Fruit fly (Drosophila melanogaster) whole organism, wandering third instar larva: ENCODE measurements around the gene Ythdf.

Experiments used
- Abd-B ChIP-seq: fragments of >200 bp; optimal IDR thresholded peaks from 2 replicates; lab custom pipeline; 2017; ENCODE audit warnings: missing biosample characterization, missing genetic modification characterization
- CG32264 ChIP-seq: fragments of 200-800 bp; sonication (Bioruptor generic); optimal IDR thresholded peaks from 2 replicates; lab custom pipeline; 2016; ENCODE audit warnings: missing biosample characterization, missing genetic modification characterization
- CG9705 ChIP-seq: fragments of 200-800 bp; sonication (Bioruptor generic); optimal IDR thresholded peaks from 2 replicates; lab custom pipeline; 2018; ENCODE audit warnings: missing biosample characterization, mild to moderate bottlenecking, missing genetic modification characterization
- CrebA ChIP-seq: fragments of 200-800 bp; sonication (Bioruptor generic); optimal IDR thresholded peaks from 2 replicates; lab custom pipeline; 2016; ENCODE audit warnings: missing biosample characterization, mild to moderate bottlenecking, missing genetic modification characterization, borderline replicate concordance
- Dfd ChIP-seq: fragments of >200 bp; optimal IDR thresholded peaks from 2 replicates; lab custom pipeline; 2017; ENCODE audit warnings: missing biosample characterization, missing genetic modification characterization
- Dif ChIP-seq: fragments of 200-275, 200-300 bp; sonication (Bioruptor generic); optimal IDR thresholded peaks from 2 replicates; lab custom pipeline; 2018; ENCODE audit warnings: missing biosample characterization, missing genetic modification characterization; ENCODE audit not compliant: partially characterized antibody
- GATAd ChIP-seq: sonication (Bioruptor generic); optimal IDR thresholded peaks from 2 replicates; lab custom pipeline; 2016; ENCODE audit warnings: missing biosample characterization, missing genetic modification characterization
- HLH106 ChIP-seq: fragments of 200-800 bp; optimal IDR thresholded peaks from 3 replicates; lab custom pipeline; 2019; ENCODE audit warnings: missing biosample characterization, mild to moderate bottlenecking, missing genetic modification characterization, moderate library complexity
- Hnf4 ChIP-seq: fragments of 200-800 bp; sonication (Bioruptor generic); optimal IDR thresholded peaks from 2 replicates; lab custom pipeline; 2016; ENCODE audit warnings: missing biosample characterization, mild to moderate bottlenecking, missing genetic modification characterization
- Hr78 ChIP-seq: fragments of >200 bp; optimal IDR thresholded peaks from 2 replicates; lab custom pipeline; 2017; ENCODE audit warnings: missing biosample characterization, missing genetic modification characterization
- Hr83 ChIP-seq: fragments of 200-300 bp; sonication (Bioruptor generic); optimal IDR thresholded peaks from 2 replicates; lab custom pipeline; 2016; ENCODE audit warnings: missing biosample characterization, mild to moderate bottlenecking, missing genetic modification characterization, moderate library complexity; ENCODE audit not compliant: poor library complexity, severe bottlenecking
- Jra ChIP-seq: sonication (Bioruptor generic); optimal IDR thresholded peaks from 2 replicates; lab custom pipeline; 2016; ENCODE audit warnings: missing biosample characterization, missing genetic modification characterization
- Mio ChIP-seq: sonication (Bioruptor generic); optimal IDR thresholded peaks from 2 replicates; lab custom pipeline; 2016; ENCODE audit warnings: missing biosample characterization, missing genetic modification characterization
- Myc ChIP-seq: fragments of >200 bp; optimal IDR thresholded peaks from 2 replicates; lab custom pipeline; 2017
- N ChIP-seq: fragments of >200 bp; optimal IDR thresholded peaks from 2 replicates; lab custom pipeline; 2018; ENCODE audit warnings: missing biosample characterization, missing external identifiers, missing genetic modification characterization
- OdsH ChIP-seq: fragments of 200-800 bp; sonication (Bioruptor generic); optimal IDR thresholded peaks from 2 replicates; lab custom pipeline; 2016; ENCODE audit warnings: missing biosample characterization, mild to moderate bottlenecking, missing genetic modification characterization
- Rel ChIP-seq, 2 experiments: fragments of 200-800 bp; sonication (Bioruptor generic) in 1 of 2; optimal IDR thresholded peaks; 2 replicates in 1 of 2; 3 replicates in 1 of 2; lab custom pipeline; 2016 to 2019; ENCODE audit warnings: mild to moderate bottlenecking in 2 of 2, missing biosample characterization in 2 of 2, missing genetic modification characterization in 2 of 2, moderate library complexity in 1 of 2
- Sp1 ChIP-seq: fragments of 200-800 bp; sonication (Bioruptor generic); optimal IDR thresholded peaks from 3 replicates; lab custom pipeline; 2019; ENCODE audit warnings: missing biosample characterization, mild to moderate bottlenecking, missing genetic modification characterization, moderate library complexity
- Vsx2 ChIP-seq: fragments of 200-300, 225-300 bp; sonication (Bioruptor generic); optimal IDR thresholded peaks from 2 replicates; lab custom pipeline; 2018; ENCODE audit warnings: missing biosample characterization, missing genetic modification characterization; ENCODE audit not compliant: partially characterized antibody
- br ChIP-seq: fragments of 200-800 bp; sonication (Bioruptor generic); optimal IDR thresholded peaks from 2 replicates; lab custom pipeline; 2016; ENCODE audit warnings: missing biosample characterization, missing genetic modification characterization
- brk ChIP-seq: fragments of 200-800 bp; sonication (Bioruptor generic); optimal IDR thresholded peaks from 2 replicates; lab custom pipeline; 2016; ENCODE audit warnings: missing biosample characterization, mild to moderate bottlenecking, missing genetic modification characterization
- dl ChIP-seq, 2 experiments: fragments of 175-275, 200-275 bp in 1 of 2; fragments of 200-275 bp in 1 of 2; sonication (Bioruptor generic); optimal IDR thresholded peaks; lab custom pipeline; 2018; ENCODE audit warnings: mild to moderate bottlenecking in 2 of 2, missing biosample characterization in 2 of 2, missing genetic modification characterization in 2 of 2, moderate library complexity in 2 of 2; ENCODE audit not compliant: partially characterized antibody in 2 of 2, insufficient read depth in 1 of 2
- dmrt93B ChIP-seq: fragments of 200-800 bp; sonication (Bioruptor generic); optimal IDR thresholded peaks from 2 replicates; lab custom pipeline; 2018; ENCODE audit warnings: missing biosample characterization, mild to moderate bottlenecking, missing genetic modification characterization
- dsf ChIP-seq: sonication (Bioruptor generic); optimal IDR thresholded peaks from 2 replicates; lab custom pipeline; 2016; ENCODE audit warnings: missing biosample characterization, missing genetic modification characterization, borderline replicate concordance
- ey ChIP-seq: fragments of 200-800 bp; sonication (Bioruptor generic); optimal IDR thresholded peaks from 2 replicates; lab custom pipeline; 2016; ENCODE audit warnings: missing biosample characterization, missing genetic modification characterization
- foxo ChIP-seq, 2 experiments: fragments of 200-800 bp; sonication (Bioruptor generic); optimal IDR thresholded peaks; 2 replicates in 1 of 2; 3 replicates in 1 of 2; lab custom pipeline; 2016 to 2017; ENCODE audit warnings: missing biosample characterization in 2 of 2, missing genetic modification characterization in 2 of 2
- fru ChIP-seq: fragments of 200-800 bp; sonication (Bioruptor generic); optimal IDR thresholded peaks from 3 replicates; lab custom pipeline; 2016; ENCODE audit warnings: missing biosample characterization, mild to moderate bottlenecking, missing genetic modification characterization
- h ChIP-seq: fragments of 200-800 bp; sonication (Bioruptor generic); optimal IDR thresholded peaks from 3 replicates; lab custom pipeline; 2016; ENCODE audit warnings: missing biosample characterization, mild to moderate bottlenecking, missing genetic modification characterization
- jim ChIP-seq: fragments of 175-275, 200-325 bp; sonication (Bioruptor generic); optimal IDR thresholded peaks from 2 replicates; lab custom pipeline; 2016; ENCODE audit warnings: missing biosample characterization, mild to moderate bottlenecking, missing genetic modification characterization
- lola ChIP-seq: fragments of >200 bp; optimal IDR thresholded peaks from 2 replicates; lab custom pipeline; 2017; ENCODE audit warnings: missing biosample characterization, missing genetic modification characterization
- pan ChIP-seq: fragments of >200 bp; optimal IDR thresholded peaks from 2 replicates; lab custom pipeline; 2017
- psq ChIP-seq: fragments of 200-800 bp; sonication (Bioruptor generic); optimal IDR thresholded peaks from 3 replicates; lab custom pipeline; 2017; ENCODE audit warnings: missing biosample characterization, mild to moderate bottlenecking, missing genetic modification characterization, moderate library complexity
- rgr ChIP-seq: fragments of 200-800 bp; sonication (Bioruptor generic); optimal IDR thresholded peaks from 3 replicates; lab custom pipeline; 2016; ENCODE audit warnings: missing biosample characterization, mild to moderate bottlenecking, missing genetic modification characterization
- sage ChIP-seq: fragments of 200-800 bp; sonication (Bioruptor generic); optimal IDR thresholded peaks from 2 replicates; lab custom pipeline; 2016; ENCODE audit warnings: missing biosample characterization, mild to moderate bottlenecking, missing genetic modification characterization
- sv ChIP-seq: fragments of 200-800 bp; sonication (Bioruptor generic); optimal IDR thresholded peaks from 3 replicates; lab custom pipeline; 2016; ENCODE audit warnings: missing biosample characterization, missing genetic modification characterization
- tai ChIP-seq: sonication (Bioruptor generic); optimal IDR thresholded peaks from 2 replicates; lab custom pipeline; 2016; ENCODE audit warnings: missing biosample characterization, missing genetic modification characterization
- usp ChIP-seq: fragments of >200 bp; optimal IDR thresholded peaks from 2 replicates; lab custom pipeline; 2017; ENCODE audit warnings: missing biosample characterization, missing genetic modification characterization
- woc ChIP-seq: sonication (Bioruptor generic); optimal IDR thresholded peaks from 2 replicates; lab custom pipeline; 2016; ENCODE audit warnings: missing biosample characterization, mild to moderate bottlenecking, missing genetic modification characterization

The Ythdf gene

DNA sequence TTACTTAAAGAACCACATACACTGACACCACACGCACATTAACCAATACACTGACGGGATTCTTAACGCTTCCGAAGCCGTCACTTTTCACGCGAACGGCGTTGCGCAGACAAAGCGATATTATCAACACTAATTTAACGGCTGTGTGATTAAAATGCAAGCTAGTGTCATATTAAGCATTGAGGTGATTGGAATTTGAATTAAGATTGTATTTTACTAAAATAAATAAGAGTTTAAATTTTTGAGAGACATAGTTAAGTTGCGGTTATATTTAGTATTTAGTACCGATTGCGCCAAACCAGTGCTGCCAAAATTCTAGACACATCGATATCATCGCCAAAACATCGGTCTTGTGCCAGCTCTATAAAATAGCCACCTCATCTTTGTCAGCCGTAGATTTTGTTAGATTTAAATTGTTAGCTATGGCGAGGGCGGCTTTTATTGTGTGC, at the start of gene Ythdf, which contains the start of gene bai:
Gene Ythdf (minus strand): TSS at position 222 of the 449 bp plus-strand sequence.
Gene bai (plus strand): TSS at position 347 of the 449 bp plus-strand sequence.
- peak; percentile 26 for TF ChIP-seq Mio
- peak; percentile 64 for TF ChIP-seq Jra (GFP tag; lab: Kevin White, UChicago)
- no peak for TF ChIP-seq Vsx2 (GFP tag; lab: Kevin White, UChicago)
- no peak for TF ChIP-seq lola
- peak; percentile 49 for TF ChIP-seq OdsH
- TF ChIP-seq Abd-B (GFP tag; lab: Kevin White, UChicago), result no peak
- TF ChIP-seq usp (GFP tag; lab: Kevin White, UChicago), result no peak
- TF ChIP-seq ey (GFP tag; lab: Kevin White, UChicago), result peak; percentile 57
- no peak for TF ChIP-seq Dfd (GFP tag; lab: Kevin White, UChicago)
- no peak for TF ChIP-seq sage (GFP tag; lab: Kevin White, UChicago)
- no peak for TF ChIP-seq CG9705 (GFP tag; lab: Kevin White, UChicago)
- TF ChIP-seq h (GFP tag; lab: Kevin White, UChicago), result no peak
- no peak for TF ChIP-seq CrebA (GFP tag; lab: Kevin White, UChicago)
- no peak for TF ChIP-seq fru
- TF ChIP-seq pan (lab: Kevin White, UChicago), result no peak
- no peak for TF ChIP-seq Hr78 (GFP tag; lab: Kevin White, UChicago)
- no peak for TF ChIP-seq tai
- no peak for TF ChIP-seq Rel (GFP tag; optimal IDR thresholded peaks at IDR 0.05; lab: Kevin White, UChicago)
- no peak for TF ChIP-seq Rel (tag; optimal IDR thresholded peaks at IDR 0.05; lab: Kevin White, UChicago)
- no peak for TF ChIP-seq dsf (GFP tag; lab: Kevin White, UChicago)
- TF ChIP-seq N (GFP tag; lab: Kevin White, UChicago), result no peak
- peak; percentile 33 for TF ChIP-seq CG32264 (GFP tag; lab: Kevin White, UChicago)
- TF ChIP-seq HLH106 (tag; lab: Kevin White, UChicago), result no peak
- TF ChIP-seq foxo (GFP tag; optimal IDR thresholded peaks at IDR 0.05; lab: Kevin White, UChicago), result no peak
- TF ChIP-seq Sp1 (GFP tag; lab: Kevin White, UChicago), result no peak
- no peak for TF ChIP-seq woc (GFP tag; lab: Kevin White, UChicago)
- TF ChIP-seq Hnf4 (GFP tag; lab: Kevin White, UChicago), result no peak
- TF ChIP-seq brk (GFP tag; lab: Kevin White, UChicago), result no peak
- TF ChIP-seq psq, result peak; percentile 21
- no peak for TF ChIP-seq jim (GFP tag; lab: Kevin White, UChicago)
- TF ChIP-seq rgr (GFP tag; lab: Kevin White, UChicago), result no peak
- TF ChIP-seq Dif (GFP tag; lab: Kevin White, UChicago), result no peak
- TF ChIP-seq Myc (lab: Kevin White, UChicago), result peak; percentile 64
- peak; percentile 20 for TF ChIP-seq Hr83
- peak; percentile 72 for TF ChIP-seq sv (GFP tag; lab: Kevin White, UChicago)
- no peak for TF ChIP-seq dmrt93B
- no peak for TF ChIP-seq GATAd (GFP tag; lab: Kevin White, UChicago)
- TF ChIP-seq br (GFP tag; lab: Kevin White, UChicago), result no peak
- no peak for TF ChIP-seq dl (GFP tag; optimal IDR thresholded peaks at IDR 0.05; lab: Kevin White, UChicago; ENCODE audit: insufficient read depth in 1 of 2, partially characterized antibody in 2 of 2)

DNA sequence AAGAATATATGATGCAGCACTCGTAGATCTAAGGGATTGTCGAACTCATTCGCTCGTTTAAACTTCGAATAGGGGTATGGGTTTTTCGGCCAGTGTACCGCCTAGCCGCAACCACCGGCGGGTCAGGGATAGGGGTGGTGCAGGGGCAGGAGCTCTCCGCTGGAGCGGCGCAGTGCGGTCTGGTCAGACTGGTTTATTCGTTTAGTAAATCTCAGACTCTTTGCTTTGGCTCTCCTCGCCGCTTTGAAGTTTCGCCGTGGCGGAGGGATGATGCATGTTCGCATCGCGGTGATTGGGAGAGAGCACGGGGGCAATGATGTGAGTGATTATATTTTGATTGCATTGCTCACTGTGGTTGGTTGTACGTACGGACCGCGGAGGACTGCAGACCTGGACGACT, 43.3 kb upstream of the Ythdf start, which contains the start of gene fd96Ca:
Gene fd96Ca (plus strand): TSS at position 337 of the 400 bp plus-strand sequence.
- no peak for TF ChIP-seq pan (lab: Kevin White, UChicago)
- peak; percentile 38 for TF ChIP-seq woc (GFP tag; lab: Kevin White, UChicago)
- peak; percentile 38 for TF ChIP-seq Dif (GFP tag; lab: Kevin White, UChicago)
- TF ChIP-seq Vsx2 (GFP tag; lab: Kevin White, UChicago), result peak; percentile 67
